Fruit fly (Drosophila melanogaster) whole organism, prepupa: ENCODE data around the gene CG31926.

Source experiments
- CG16779 ChIP-seq: fragments of 200-800 bp; sonication (Bioruptor generic); optimal IDR thresholded peaks from 3 replicates; lab custom pipeline; 2017; ENCODE audit warnings: missing biosample characterization, mild to moderate bottlenecking, missing genetic modification characterization
- CG6792 ChIP-seq: fragments of 200-800 bp; sonication (Bioruptor generic); optimal IDR thresholded peaks from 3 replicates; lab custom pipeline; 2016; ENCODE audit warnings: missing biosample characterization, missing genetic modification characterization
- CG6854 ChIP-seq: fragments of 200-800 bp; sonication (Bioruptor generic); optimal IDR thresholded peaks from 2 replicates; lab custom pipeline; 2017; ENCODE audit warnings: missing biosample characterization, mild to moderate bottlenecking, missing genetic modification characterization
- CG8119 ChIP-seq: fragments of 200-800 bp; sonication (Bioruptor generic); IDR thresholded peaks from 3 replicates; pipeline ENCODE4 v1.3.6; 2022; ENCODE audit warnings: missing biosample characterization, missing genetic modification characterization
- Eip75B ChIP-seq: fragments of 200-800 bp; sonication (Bioruptor generic); optimal IDR thresholded peaks from 3 replicates; lab custom pipeline; 2016; ENCODE audit warnings: missing biosample characterization, missing genetic modification characterization
- Hr4 ChIP-seq: fragments of 200-800 bp; sonication (Bioruptor generic); optimal IDR thresholded peaks from 3 replicates; lab custom pipeline; 2016; ENCODE audit warnings: missing biosample characterization, missing genetic modification characterization
- OdsH ChIP-seq: fragments of 200-800 bp; sonication (Bioruptor generic); optimal IDR thresholded peaks from 3 replicates; lab custom pipeline; 2016; ENCODE audit warnings: missing biosample characterization, missing genetic modification characterization
- cyc ChIP-seq: fragments of 200-800 bp; sonication (Bioruptor generic); optimal IDR thresholded peaks from 3 replicates; lab custom pipeline; 2016; ENCODE audit warnings: missing biosample characterization, missing genetic modification characterization
- topi ChIP-seq: fragments of 200-800 bp; sonication (Bioruptor generic); optimal IDR thresholded peaks from 3 replicates; lab custom pipeline; 2016; ENCODE audit warnings: missing biosample characterization, missing genetic modification characterization

- TF ChIP-seq topi (GFP tag; lab: Kevin White, UChicago), result no peak
- no peak for TF ChIP-seq CG8119
- no peak for TF ChIP-seq Hr4 (GFP tag; lab: Kevin White, UChicago)
- no peak for TF ChIP-seq OdsH (GFP tag; lab: Kevin White, UChicago)
- no peak for TF ChIP-seq Eip75B (GFP tag; lab: Kevin White, UChicago)
- no peak for TF ChIP-seq CG6792 (GFP tag; lab: Kevin White, UChicago)
- no peak for TF ChIP-seq CG6854 (GFP tag; lab: Kevin White, UChicago)
- no peak for TF ChIP-seq CG16779 (tag; lab: Kevin White, UChicago)
- no peak for TF ChIP-seq cyc (GFP tag; lab: Kevin White, UChicago)
Measured at dm6 chr2L:1496943-1497342, 1.7 kb downstream of the CG31926 start, which contains the start of gene CG31661.
